Worm (Caenorhabditis elegans) whole organism, L4 larva: ENCODE results near the gene mrck-1.

Experiments used
- D1046.2 ChIP-seq: fragments of 200-800 bp; sonication (Bioruptor generic); IDR thresholded peaks from 2 replicates; pipeline ENCODE4 v1.3.6; 2022; ENCODE audit warnings: missing genetic modification characterization, missing compliant biosample characterization
- F10B5.3 ChIP-seq: sonication (generic microtip); optimal IDR thresholded peaks from 2 replicates; lab custom pipeline; 2016; ENCODE audit warnings: mild to moderate bottlenecking, missing genetic modification characterization, missing compliant biosample characterization
- F37D6.2 ChIP-seq: sonication (generic microtip); optimal IDR thresholded peaks from 2 replicates; lab custom pipeline; 2016; ENCODE audit warnings: mild to moderate bottlenecking, missing genetic modification characterization, missing compliant biosample characterization
- T20F7.1 ChIP-seq: fragments of 200-800 bp; sonication (Bioruptor generic); optimal IDR thresholded peaks from 2 replicates; lab custom pipeline; 2018; ENCODE audit warnings: mild to moderate bottlenecking, missing genetic modification characterization, missing compliant biosample characterization
- T26A8.4 ChIP-seq: fragments of 200-800 bp; sonication (Bioruptor generic); IDR thresholded peaks from 2 replicates; pipeline ENCODE4 v1.3.6; 2022; ENCODE audit warnings: missing genetic modification characterization, missing compliant biosample characterization
- Y5F2A.4 ChIP-seq: fragments of 200-800 bp; sonication (Bioruptor generic); optimal IDR thresholded peaks from 2 replicates; lab custom pipeline; 2018; ENCODE audit warnings: mild to moderate bottlenecking, missing genetic modification characterization, missing compliant biosample characterization
- ZK337.2 ChIP-seq: fragments of 200-800 bp; sonication (Bioruptor generic); IDR thresholded peaks from 2 replicates; pipeline ENCODE4 v1.3.6; 2022; ENCODE audit warnings: missing genetic modification reagents, missing genetic modification characterization, missing compliant biosample characterization
- ceh-28 ChIP-seq: fragments of 150-350 bp; optimal IDR thresholded peaks from 2 replicates; lab custom pipeline; 2014; ENCODE audit warnings: missing biosample characterization, missing genetic modification reagents, missing genetic modification characterization
- ceh-44 ChIP-seq: fragments of 200-800 bp; sonication (Bioruptor generic); IDR thresholded peaks from 2 replicates; pipeline ENCODE4 v1.3.6; 2022; ENCODE audit warnings: missing genetic modification reagents, missing genetic modification characterization, missing compliant biosample characterization
- cey-2 ChIP-seq: sonication (generic microtip); optimal IDR thresholded peaks from 3 replicates; lab custom pipeline; 2017; ENCODE audit warnings: missing genetic modification characterization, mild to moderate bottlenecking, missing compliant biosample characterization, antibody characterized with exemption, borderline replicate concordance; ENCODE audit not compliant: insufficient read depth
- ctbp-1 ChIP-seq: fragments of 200-800 bp; sonication (Bioruptor generic); IDR thresholded peaks from 2 replicates; pipeline ENCODE4 v1.3.6; 2022; ENCODE audit warnings: missing genetic modification reagents, missing genetic modification characterization, missing compliant biosample characterization
- daf-12 ChIP-seq: fragments of 150-350 bp; optimal IDR thresholded peaks from 2 replicates; lab custom pipeline; 2014; ENCODE audit warnings: missing biosample characterization, missing genetic modification reagents, missing genetic modification characterization
- dmd-6 ChIP-seq: fragments of 200-800 bp; sonication (Bioruptor generic); IDR thresholded peaks from 2 replicates; pipeline ENCODE4 v1.3.6; 2022; ENCODE audit warnings: missing genetic modification reagents, missing genetic modification characterization, missing compliant biosample characterization
- dmd-9 ChIP-seq: fragments of 200-800 bp; sonication (Bioruptor generic); IDR thresholded peaks from 2 replicates; pipeline ENCODE4 v1.3.6; 2022; ENCODE audit warnings: missing genetic modification reagents, missing genetic modification characterization, missing compliant biosample characterization
- duxl-1 ChIP-seq: sonication (generic microtip); optimal IDR thresholded peaks from 2 replicates; lab custom pipeline; 2016; ENCODE audit warnings: mild to moderate bottlenecking, missing genetic modification characterization, moderate library complexity, missing compliant biosample characterization; ENCODE audit not compliant: poor library complexity
- egl-27 ChIP-seq: sonication (generic microtip); optimal IDR thresholded peaks from 3 replicates; lab custom pipeline; 2017; ENCODE audit warnings: missing biosample characterization, missing genetic modification reagents, missing genetic modification characterization
- gei-8 ChIP-seq: fragments of 200-800 bp; sonication (Bioruptor generic); optimal IDR thresholded peaks from 2 replicates; lab custom pipeline; 2018; ENCODE audit warnings: mild to moderate bottlenecking, missing genetic modification characterization, missing compliant biosample characterization
- hlh-11 ChIP-seq: fragments of 200-800 bp; sonication (Bioruptor generic); optimal IDR thresholded peaks from 2 replicates; lab custom pipeline; 2018; ENCODE audit warnings: mild to moderate bottlenecking, missing genetic modification characterization, missing compliant biosample characterization
- hlh-30 ChIP-seq: sonication (generic microtip); optimal IDR thresholded peaks from 2 replicates; lab custom pipeline; 2017; ENCODE audit warnings: antibody characterized with exemption, mild to moderate bottlenecking, missing genetic modification characterization, missing compliant biosample characterization; ENCODE audit not compliant: insufficient read depth
- hmg-1.1 ChIP-seq: fragments of 200-800 bp; sonication (Bioruptor generic); IDR thresholded peaks from 2 replicates; pipeline ENCODE4 v1.3.6; 2022; ENCODE audit warnings: missing genetic modification reagents, missing genetic modification characterization, missing compliant biosample characterization
- lim-7 ChIP-seq: fragments of 200-800 bp; sonication (Bioruptor generic); IDR thresholded peaks from 2 replicates; pipeline ENCODE4 v1.3.6; 2022; ENCODE audit warnings: missing genetic modification characterization, missing compliant biosample characterization
- lin-15B ChIP-seq: fragments of 150-350 bp; sonication (generic microtip); optimal IDR thresholded peaks from 3 replicates; lab custom pipeline; 2014; ENCODE audit warnings: missing biosample characterization, missing genetic modification characterization
- lin-38 ChIP-seq: fragments of 200-800 bp; sonication (Bioruptor generic); IDR thresholded peaks from 2 replicates; pipeline ENCODE4 v1.3.6; 2022; ENCODE audit warnings: missing genetic modification reagents, missing genetic modification characterization, missing compliant biosample characterization
- lsy-2 ChIP-seq, 2 experiments: fragments of 150-350 bp in 1 of 2; sonication (generic microtip) in 1 of 2; optimal IDR thresholded peaks; 2 replicates each; lab custom pipeline; 2014 to 2017; ENCODE audit warnings: missing biosample characterization in 2 of 2, missing genetic modification characterization in 2 of 2
- mdl-1 ChIP-seq, 2 experiments: fragments of 150-350 bp in 1 of 2; sonication (generic microtip) in 1 of 2; optimal IDR thresholded peaks; 2 replicates each; lab custom pipeline; 2014 to 2017; ENCODE audit warnings: missing biosample characterization in 2 of 2, missing genetic modification characterization in 2 of 2
- nhr-11 ChIP-seq: fragments of 150-350 bp; optimal IDR thresholded peaks from 2 replicates; lab custom pipeline; 2014; ENCODE audit warnings: missing biosample characterization, missing genetic modification characterization
- nhr-28 ChIP-seq: fragments of 150-350 bp; optimal IDR thresholded peaks from 2 replicates; lab custom pipeline; 2014; ENCODE audit warnings: missing biosample characterization, missing genetic modification characterization
- nhr-6 ChIP-seq: fragments of 150-350 bp; optimal IDR thresholded peaks from 2 replicates; lab custom pipeline; 2014; ENCODE audit warnings: missing biosample characterization, missing genetic modification characterization
- nhr-77 ChIP-seq: fragments of 150-350 bp; optimal IDR thresholded peaks from 2 replicates; lab custom pipeline; 2014; ENCODE audit warnings: missing biosample characterization, missing genetic modification characterization
- php-3 ChIP-seq: fragments of 200-800 bp; sonication (Bioruptor generic); IDR thresholded peaks from 2 replicates; pipeline ENCODE4 v1.3.6; 2022; ENCODE audit warnings: missing genetic modification reagents, missing genetic modification characterization, missing compliant biosample characterization
- pqm-1 ChIP-seq: sonication (generic microtip); optimal IDR thresholded peaks from 2 replicates; lab custom pipeline; 2017; ENCODE audit warnings: missing biosample characterization, missing genetic modification characterization
- saeg-2 ChIP-seq: fragments of 200-800 bp; sonication (Bioruptor generic); IDR thresholded peaks from 2 replicates; pipeline ENCODE4 v1.3.6; 2022; ENCODE audit warnings: missing genetic modification reagents, missing genetic modification characterization, missing compliant biosample characterization
- set-16 ChIP-seq: fragments of 200-800 bp; sonication (Bioruptor generic); IDR thresholded peaks from 2 replicates; pipeline ENCODE4 v1.3.6; 2022; ENCODE audit warnings: missing genetic modification reagents, missing genetic modification characterization, missing compliant biosample characterization
- skn-1 ChIP-seq: fragments of 150-350 bp; optimal IDR thresholded peaks from 2 replicates; lab custom pipeline; 2014; ENCODE audit warnings: missing biosample characterization, missing genetic modification characterization
- snpc-1.2 ChIP-seq: fragments of 200-800 bp; sonication (Bioruptor generic); IDR thresholded peaks from 2 replicates; pipeline ENCODE4 v1.3.6; 2022; ENCODE audit warnings: missing genetic modification reagents, missing genetic modification characterization, missing compliant biosample characterization
- snpc-4 ChIP-seq: fragments of 150-350 bp; optimal IDR thresholded peaks from 2 replicates; lab custom pipeline; 2014; ENCODE audit warnings: missing biosample characterization, missing genetic modification characterization
- spr-3 ChIP-seq: fragments of 200-800 bp; sonication (Bioruptor generic); optimal IDR thresholded peaks from 2 replicates; lab custom pipeline; 2018; ENCODE audit warnings: mild to moderate bottlenecking, missing genetic modification characterization, missing compliant biosample characterization
- tag-97 ChIP-seq: fragments of 200-800 bp; sonication (Bioruptor generic); IDR thresholded peaks from 2 replicates; pipeline ENCODE4 v1.3.6; 2022; ENCODE audit warnings: missing genetic modification characterization, missing compliant biosample characterization
- tra-1 ChIP-seq: fragments of 200-800 bp; sonication (Bioruptor generic); IDR thresholded peaks from 2 replicates; pipeline ENCODE4 v1.3.6; 2022; ENCODE audit warnings: missing genetic modification reagents, missing genetic modification characterization, missing compliant biosample characterization
- unc-130 ChIP-seq: sonication (generic microtip); optimal IDR thresholded peaks from 2 replicates; lab custom pipeline; 2016; ENCODE audit warnings: missing genetic modification reagents, missing genetic modification characterization, missing compliant biosample characterization
- unc-39 ChIP-seq: sonication (generic microtip); optimal IDR thresholded peaks from 2 replicates; lab custom pipeline; 2017; ENCODE audit warnings: missing biosample characterization, missing genetic modification characterization
- unc-62 ChIP-seq, 3 experiments: fragments of 150-350 bp in 1 of 3; sonication (generic microtip); optimal IDR thresholded peaks in 2 of 3; peaks in 1 of 3; 1 replicate in 1 of 3; 2 replicates in 2 of 3; lab custom pipeline; 2014 to 2017; ENCODE audit warnings: missing biosample characterization in 3 of 3, missing genetic modification characterization in 3 of 3, missing genetic modification reagents in 3 of 3, missing genotype in 1 of 3
- zfp-3 ChIP-seq: fragments of 200-800 bp; sonication (Bioruptor generic); conservative IDR thresholded peaks from 2 replicates; pipeline ENCODE4 v1.3.6; 2022; ENCODE audit warnings: missing genetic modification reagents, missing genetic modification characterization, missing compliant biosample characterization
- zip-11 ChIP-seq: fragments of 200-800 bp; sonication (Bioruptor generic); IDR thresholded peaks from 2 replicates; pipeline ENCODE4 v1.3.6; 2022; ENCODE audit warnings: missing genetic modification characterization, missing compliant biosample characterization
- ztf-11 ChIP-seq: fragments of 150-350 bp; optimal IDR thresholded peaks from 2 replicates; lab custom pipeline; 2014; ENCODE audit warnings: missing biosample characterization, missing genetic modification characterization
- ztf-7 ChIP-seq: fragments of 150-350 bp; optimal IDR thresholded peaks from 2 replicates; lab custom pipeline; 2014; ENCODE audit warnings: missing biosample characterization, missing genetic modification characterization

Gene mrck-1

DNA sequence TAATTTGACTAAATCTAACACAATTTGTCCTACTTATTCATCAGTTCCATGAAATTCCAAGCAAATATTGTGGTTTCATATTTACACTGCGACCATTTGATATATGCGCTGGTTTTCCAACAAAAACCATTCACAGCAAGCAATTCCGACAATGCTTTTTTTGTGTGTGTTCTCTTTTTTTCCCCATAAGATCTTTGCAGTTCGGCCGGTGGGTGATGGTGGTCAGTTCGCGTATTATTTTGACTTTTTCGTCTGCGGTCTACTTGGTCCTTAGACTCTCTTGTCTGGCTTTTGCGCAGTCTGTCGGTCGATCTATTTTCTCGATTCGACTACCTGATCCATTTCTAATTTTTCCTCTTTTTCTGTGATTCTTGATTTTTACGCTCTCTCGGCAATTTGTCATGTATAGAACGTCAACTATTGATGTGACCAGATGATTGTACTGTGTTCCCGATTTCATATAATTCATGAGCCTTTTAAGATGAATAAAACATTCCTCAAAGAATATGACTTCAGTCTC is 53.8 kb downstream of the mrck-1 start:
- peak; percentile 53 for TF ChIP-seq nhr-28 (tag; lab: Kevin White, UChicago)
- peak in 1 of 2 experiments; percentile 94 for TF ChIP-seq unc-62 (GFP tag; optimal IDR thresholded peaks at IDR 0.05 in 1 of 2; lab: Kevin White, UChicago)
- TF ChIP-seq unc-62 (tag; optimal IDR thresholded peaks at IDR 0.05; lab: Kevin White, UChicago): no peak
- TF ChIP-seq lsy-2 (tag; optimal IDR thresholded peaks at IDR 0.05; lab: Kevin White, UChicago): peak in 1 of 2 experiments; percentile 6
- peak in 1 of 2 experiments; percentile 43 for TF ChIP-seq mdl-1 (tag; optimal IDR thresholded peaks at IDR 0.05; lab: Kevin White, UChicago)
- no peak for TF ChIP-seq php-3 (GFP tag; lab: Robert Waterston, UW)

DNA sequence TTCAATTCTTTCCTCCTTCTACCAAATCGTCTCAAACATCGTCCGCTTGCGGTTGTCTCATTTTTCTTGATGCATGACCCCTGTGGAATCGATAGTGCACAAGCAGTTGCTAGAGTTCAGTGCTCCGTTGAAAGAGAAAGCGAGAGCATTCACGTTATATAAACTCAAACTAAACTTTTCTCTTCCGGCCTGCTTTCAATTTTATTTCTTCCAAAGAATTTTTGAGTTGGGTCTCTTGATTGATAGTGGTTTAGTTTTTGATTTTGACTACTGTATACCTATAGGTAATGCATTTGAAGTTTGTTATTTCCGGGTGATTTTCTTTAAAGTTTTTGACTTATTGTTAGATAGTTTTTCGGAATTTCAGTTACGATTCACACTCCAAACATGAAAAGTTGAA is 54.5 kb downstream of the mrck-1 start:
- TF ChIP-seq unc-62 (GFP tag; optimal IDR thresholded peaks at IDR 0.05 in 1 of 2; lab: Kevin White, UChicago) (peak in 1 of 2 experiments; percentile 95), unc-62 (tag; optimal IDR thresholded peaks at IDR 0.05; lab: Kevin White, UChicago) (no peak), hlh-30 (tag; lab: Kevin White, UChicago) (peak; percentile 29), T26A8.4 (no peak)

DNA sequence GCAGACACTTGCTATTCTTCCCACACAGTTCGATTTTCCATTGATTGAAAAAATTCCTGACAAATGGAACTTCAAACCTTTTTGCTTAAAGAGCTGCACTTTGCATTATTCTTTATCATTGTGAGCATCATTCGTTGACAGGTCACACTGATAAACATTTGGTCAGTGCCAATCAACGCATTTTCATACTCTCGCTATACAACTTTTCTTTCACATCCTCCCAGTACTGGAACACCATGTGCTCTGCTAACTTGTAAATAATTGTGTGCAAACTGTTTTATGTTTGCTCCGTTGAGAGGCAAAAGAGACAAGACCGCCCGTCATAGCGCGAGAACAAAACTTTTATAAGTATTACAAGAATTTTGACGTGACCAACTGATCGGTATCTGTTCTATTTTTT is 55.6 kb downstream of the mrck-1 start:
- TF ChIP-seq lsy-2 (tag; optimal IDR thresholded peaks at IDR 0.05; lab: Kevin White, UChicago) (no peak), spr-3 (no peak), T26A8.4 (no peak), F37D6.2 (tag; lab: Kevin White, UChicago) (no peak), saeg-2 (no peak), zip-11 (no peak), set-16 (GFP tag; lab: Robert Waterston, UW) (no peak), unc-39 (tag; lab: Kevin White, UChicago) (no peak), tag-97 (GFP tag; lab: Robert Waterston, UW) (no peak), duxl-1 (tag; lab: Kevin White, UChicago) (no peak), lin-38 (no peak), skn-1 (tag; lab: Kevin White, UChicago) (no peak), T20F7.1 (peak; percentile 30), unc-62 (GFP tag; optimal IDR thresholded peaks at IDR 0.05 in 1 of 2; lab: Kevin White, UChicago) (peak in 1 of 2 experiments; percentile 40), unc-62 (tag; optimal IDR thresholded peaks at IDR 0.05; lab: Kevin White, UChicago) (no peak), ceh-28 (tag; lab: Kevin White, UChicago) (no peak), php-3 (GFP tag; lab: Robert Waterston, UW) (peak; percentile 52; the same call in 1 of the 2 replicates), cey-2 (tag; lab: Kevin White, UChicago) (no peak), ceh-44 (GFP tag; lab: Robert Waterston, UW) (no peak), lin-15B (tag; lab: Kevin White, UChicago) (no peak), gei-8 (GFP tag; lab: Kevin White, UChicago) (no peak), dmd-9 (GFP tag; lab: Robert Waterston, UW) (no peak), ctbp-1 (GFP tag; lab: Robert Waterston, UW) (no peak), pqm-1 (tag; lab: Kevin White, UChicago) (peak; percentile 92), snpc-4 (tag; lab: Kevin White, UChicago) (no peak), Y5F2A.4 (GFP tag; lab: Kevin White, UChicago) (no peak), tra-1 (GFP tag; lab: Robert Waterston, UW) (no peak), nhr-11 (no peak), daf-12 (tag; lab: Kevin White, UChicago) (no peak), ztf-7 (no peak), F10B5.3 (tag; lab: Kevin White, UChicago) (no peak), zfp-3 (GFP tag; lab: Robert Waterston, UW) (no peak), lim-7 (GFP tag; lab: Robert Waterston, UW) (no peak), snpc-1.2 (GFP tag; lab: Robert Waterston, UW) (no peak), nhr-6 (tag; lab: Kevin White, UChicago) (no peak), hlh-11 (tag; lab: Kevin White, UChicago) (peak; percentile 71), unc-130 (GFP tag; lab: Kevin White, UChicago) (no peak), nhr-77 (tag; lab: Kevin White, UChicago) (peak; percentile 39), hmg-1.1 (GFP tag; lab: Robert Waterston, UW) (no peak), D1046.2 (GFP tag; lab: Robert Waterston, UW) (no peak), ZK337.2 (GFP tag; lab: Robert Waterston, UW) (no peak), egl-27 (tag; lab: Kevin White, UChicago) (no peak), ztf-11 (tag; lab: Kevin White, UChicago) (no peak), dmd-6 (GFP tag; lab: Robert Waterston, UW) (peak; percentile 74)
